Worm (Caenorhabditis elegans) whole organism, L3 larva: ENCODE data around the gene Y54E2A.8.

ENCODE experiments used
- R02D3.7 ChIP-seq: fragments of 150-350 bp; optimal IDR thresholded peaks from 2 replicates; lab custom pipeline; 2014; ENCODE audit warnings: missing biosample characterization, missing genetic modification characterization
- ZK546.5 ChIP-seq: sonication (generic microtip); optimal IDR thresholded peaks from 2 replicates; lab custom pipeline; 2017; ENCODE audit warnings: missing biosample characterization, missing genetic modification characterization
- elt-1 ChIP-seq: fragments of 150-350 bp; optimal IDR thresholded peaks from 2 replicates; lab custom pipeline; 2014; ENCODE audit warnings: missing biosample characterization, missing genetic modification characterization
- mdl-1 ChIP-seq: fragments of 150-350 bp; optimal IDR thresholded peaks from 2 replicates; lab custom pipeline; 2014; ENCODE audit warnings: missing biosample characterization, missing genetic modification characterization
- mml-1 ChIP-seq: fragments of 150-350 bp; sonication (generic microtip); optimal IDR thresholded peaks from 3 replicates; lab custom pipeline; 2014; ENCODE audit warnings: missing biosample characterization, missing genetic modification characterization
- nhr-237 ChIP-seq: fragments of 150-350 bp; optimal IDR thresholded peaks from 2 replicates; lab custom pipeline; 2014; ENCODE audit warnings: missing biosample characterization, missing genetic modification characterization
- zag-1 ChIP-seq: fragments of 150-350 bp; optimal IDR thresholded peaks from 2 replicates; lab custom pipeline; 2014; ENCODE audit warnings: missing biosample characterization, missing genetic modification characterization
- ztf-11 ChIP-seq: fragments of 150-350 bp; optimal IDR thresholded peaks from 2 replicates; lab custom pipeline; 2014; ENCODE audit warnings: missing biosample characterization, missing genetic modification characterization

ce11 chrII:14820460-14820859 lies 42.3 kb downstream of the Y54E2A.8 start:
- TF ChIP-seq elt-1 (tag; lab: Kevin White, UChicago) (no peak), ztf-11 (tag; lab: Kevin White, UChicago) (no peak), mdl-1 (tag; lab: Kevin White, UChicago) (no peak), mml-1 (tag; lab: Kevin White, UChicago) (no peak), R02D3.7 (tag; lab: Kevin White, UChicago) (no peak), zag-1 (tag; lab: Kevin White, UChicago) (no peak), nhr-237 (tag; lab: Kevin White, UChicago) (no peak), ZK546.5 (tag; lab: Kevin White, UChicago) (no peak)
